Worm (Caenorhabditis elegans) whole organism, L4 larva: ENCODE data around the gene nlp-5.

ENCODE experiments used
- T20F7.1 ChIP-seq: fragments of 200-800 bp; sonication (Bioruptor generic); optimal IDR thresholded peaks from 2 replicates; lab custom pipeline; 2018; ENCODE audit warnings: mild to moderate bottlenecking, missing genetic modification characterization, missing compliant biosample characterization
- aha-1 ChIP-seq: fragments of 150-350 bp; peaks from one replicate; lab custom pipeline; 2014; ENCODE audit warnings: missing biosample characterization, missing genetic modification characterization
- ama-1 ChIP-seq: fragments of 150-350 bp; optimal IDR thresholded peaks from 2 replicates; lab custom pipeline; 2014; ENCODE audit warnings: inconsistent platforms, mixed read lengths
- duxl-1 ChIP-seq: sonication (generic microtip); optimal IDR thresholded peaks from 2 replicates; lab custom pipeline; 2016; ENCODE audit warnings: mild to moderate bottlenecking, missing genetic modification characterization, moderate library complexity, missing compliant biosample characterization; ENCODE audit not compliant: poor library complexity
- egl-27 ChIP-seq: sonication (generic microtip); optimal IDR thresholded peaks from 3 replicates; lab custom pipeline; 2017; ENCODE audit warnings: missing biosample characterization, missing genetic modification reagents, missing genetic modification characterization
- hlh-30 ChIP-seq: sonication (generic microtip); optimal IDR thresholded peaks from 2 replicates; lab custom pipeline; 2017; ENCODE audit warnings: antibody characterized with exemption, mild to moderate bottlenecking, missing genetic modification characterization, missing compliant biosample characterization; ENCODE audit not compliant: insufficient read depth
- lin-1 ChIP-seq: fragments of 200-800 bp; sonication (Bioruptor generic); IDR thresholded peaks from 2 replicates; pipeline ENCODE4 v1.3.6; 2022; ENCODE audit warnings: missing genetic modification reagents, missing genetic modification characterization, missing compliant biosample characterization
- lin-13 ChIP-seq: fragments of 150-350 bp; optimal IDR thresholded peaks from 2 replicates; lab custom pipeline; 2014; ENCODE audit warnings: missing biosample characterization, missing genetic modification reagents, missing genetic modification characterization
- ztf-11 ChIP-seq: fragments of 150-350 bp; optimal IDR thresholded peaks from 2 replicates; lab custom pipeline; 2014; ENCODE audit warnings: missing biosample characterization, missing genetic modification characterization

DNA sequence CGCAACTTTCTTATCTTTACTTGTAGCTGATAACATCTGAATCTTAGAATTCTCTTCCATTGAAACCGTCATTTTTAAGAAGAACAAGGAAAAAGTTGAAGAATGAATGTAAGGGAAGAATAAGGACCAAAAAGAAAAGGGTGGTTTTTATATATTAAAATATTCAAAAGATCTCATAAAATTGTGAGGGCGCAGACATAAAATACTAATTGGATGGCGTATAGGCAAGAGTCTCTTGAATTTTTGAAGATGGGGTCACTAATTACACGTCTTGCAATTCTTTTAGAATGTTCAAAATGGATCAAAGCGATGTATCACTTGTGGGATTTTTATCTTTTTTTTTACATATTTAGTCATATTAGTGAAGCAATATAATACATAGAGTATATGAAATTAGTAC lies 25.6 kb upstream of the nlp-5 start, which contains the start of gene twk-3:
- no peak for TF ChIP-seq lin-13
- no peak for TF ChIP-seq hlh-30 (tag; lab: Kevin White, UChicago)
- no peak for TF ChIP-seq aha-1 (tag; lab: Kevin White, UChicago)
- no peak for TF ChIP-seq ama-1
- TF ChIP-seq lin-1 = no peak
- TF ChIP-seq egl-27 (tag; lab: Kevin White, UChicago) = no peak
- no peak for TF ChIP-seq T20F7.1 (GFP tag; lab: Kevin White, UChicago)
- TF ChIP-seq ztf-11 (tag; lab: Kevin White, UChicago) = no peak
- no peak for TF ChIP-seq duxl-1
